Worm (Caenorhabditis elegans): ENCODE measurements around the gene dhs-25.

dhs-25 gene

ce11 chrX:1450352-1450818, 35.9 kb upstream of the dhs-25 start, which contains the start of gene W05H7.1:
Gene W05H7.1, plus strand, starts transcription at chrX:1450768.
- TF ChIP-seq elt-3 (tag; optimal IDR thresholded peaks at IDR 0.05), result no peak
- no peak for TF ChIP-seq mbf-1 (tag; optimal IDR thresholded peaks at IDR 0.05)
- no peak for TF ChIP-seq sem-4 (tag; optimal IDR thresholded peaks at IDR 0.05)
- TF ChIP-seq nhr-23 (tag; optimal IDR thresholded peaks at IDR 0.05), result no peak
- TF ChIP-seq nhr-10 (tag; optimal IDR thresholded peaks at IDR 0.05), result no peak
- TF ChIP-seq nhr-77 (tag; optimal IDR thresholded peaks at IDR 0.05), result no peak
- TF ChIP-seq peb-1 (tag; optimal IDR thresholded peaks at IDR 0.05), result no peak
- TF ChIP-seq ceh-82 (tag; optimal IDR thresholded peaks at IDR 0.05), result no peak
- peak in 1 of 2 experiments; percentile 22 for TF ChIP-seq mdl-1 (tag; optimal IDR thresholded peaks at IDR 0.05)
- no peak for TF ChIP-seq lin-39 (tag; optimal IDR thresholded peaks at IDR 0.05)
- peak; percentile 70 for TF ChIP-seq nhr-129 (tag; optimal IDR thresholded peaks at IDR 0.05)
- TF ChIP-seq fos-1 (tag; optimal IDR thresholded peaks at IDR 0.05), result peak; percentile 18
- TF ChIP-seq C34F6.9 (tag; optimal IDR thresholded peaks at IDR 0.05), result peak; percentile 60
- TF ChIP-seq ceh-16 (tag; optimal IDR thresholded peaks at IDR 0.05), result no peak
- no peak for TF ChIP-seq nhr-11 (tag; optimal IDR thresholded peaks at IDR 0.05)
- TF ChIP-seq sma-3 (GFP tag; optimal IDR thresholded peaks at IDR 0.05), result peak; percentile 3
- no peak for TF ChIP-seq snpc-4 (tag; optimal IDR thresholded peaks at IDR 0.05)
- TF ChIP-seq skn-1 (tag; optimal IDR thresholded peaks at IDR 0.05), result no peak
- TF ChIP-seq elt-1 (tag; optimal IDR thresholded peaks at IDR 0.05), result no peak
- TF ChIP-seq R02D3.7 (tag; optimal IDR thresholded peaks at IDR 0.05), result no peak
- TF ChIP-seq Y55F3AM.14 (GFP tag; optimal IDR thresholded peaks at IDR 0.05), result no peak
- TF ChIP-seq nhr-12 (tag; optimal IDR thresholded peaks at IDR 0.05), result no peak
- TF ChIP-seq ama-1 (optimal IDR thresholded peaks at IDR 0.05), result no peak
- TF ChIP-seq ztf-4 (tag; optimal IDR thresholded peaks at IDR 0.05), result no peak
- TF ChIP-seq gmeb-1 (tag; optimal IDR thresholded peaks at IDR 0.05), result no peak
- no peak for TF ChIP-seq nhr-237 (tag; optimal IDR thresholded peaks at IDR 0.05)
- peak; percentile 41 for TF ChIP-seq lin-11 (tag; optimal IDR thresholded peaks at IDR 0.05)
- TF ChIP-seq ZK546.5 (tag; optimal IDR thresholded peaks at IDR 0.05), result no peak
- TF ChIP-seq egl-27 (tag; optimal IDR thresholded peaks at IDR 0.05), result no peak
- peak in 1 of 2 experiments; percentile 51 for TF ChIP-seq lsy-2 (tag; optimal IDR thresholded peaks at IDR 0.05)
- TF ChIP-seq blmp-1 (tag; optimal IDR thresholded peaks at IDR 0.05; ENCODE audit: insufficient read depth), result no peak
- TF ChIP-seq unc-55 (GFP tag; optimal IDR thresholded peaks at IDR 0.05), result peak; percentile 72
- TF ChIP-seq ztf-11 (tag; optimal IDR thresholded peaks at IDR 0.05), result no peak
- no peak for TF ChIP-seq dmd-4 (tag; optimal IDR thresholded peaks at IDR 0.05)
- no peak for TF ChIP-seq aly-2 (tag; optimal IDR thresholded peaks at IDR 0.05)
- peak; percentile 14 for TF ChIP-seq lin-13 (GFP tag; optimal IDR thresholded peaks at IDR 0.05)
- no peak for TF ChIP-seq nhr-21 (tag; optimal IDR thresholded peaks at IDR 0.05)
- TF ChIP-seq F13H6.1 (tag; optimal IDR thresholded peaks at IDR 0.05), result peak; percentile 37
- TF ChIP-seq unc-62 (GFP tag; optimal IDR thresholded peaks at IDR 0.05), result no peak
- TF ChIP-seq crh-2 (tag; optimal IDR thresholded peaks at IDR 0.05), result peak; percentile 51
- TF ChIP-seq zag-1 (tag; optimal IDR thresholded peaks at IDR 0.05), result no peak
- TF ChIP-seq sma-9 (GFP tag; optimal IDR thresholded peaks at IDR 0.05), result peak; percentile 28
- TF ChIP-seq sma-9 (tag; optimal IDR thresholded peaks at IDR 0.05), result no peak
- TF ChIP-seq nhr-25 (tag; optimal IDR thresholded peaks at IDR 0.05), result peak; percentile 38
- no peak for TF ChIP-seq nhr-6 (tag; optimal IDR thresholded peaks at IDR 0.05)
- no peak for TF ChIP-seq unc-39 (tag; optimal IDR thresholded peaks at IDR 0.05)
- no peak for TF ChIP-seq mab-5 (tag; optimal IDR thresholded peaks at IDR 0.05)
- no peak for TF ChIP-seq alr-1 (tag; optimal IDR thresholded peaks at IDR 0.05)
- TF ChIP-seq ztf-1 (GFP tag; conservative IDR thresholded peaks at IDR 0.05), result no peak
